Worm (Caenorhabditis elegans) whole organism, L1 larva: ENCODE results near the gene srh-55.
A peak's percentile ranks its signal among the peaks of the same experiment; 100 is the strongest.

ENCODE experiments used
- C16A3.4 ChIP-seq: fragments of 150-350 bp; optimal IDR thresholded peaks from 2 replicates; lab custom pipeline; 2014; ENCODE audit warnings: missing biosample characterization, missing genetic modification characterization
- C34B4.2 ChIP-seq: sonication (generic microtip); optimal IDR thresholded peaks from 2 replicates; lab custom pipeline; 2017; ENCODE audit warnings: mild to moderate bottlenecking, missing genetic modification characterization, missing compliant biosample characterization
- aha-1 ChIP-seq: fragments of 150-350 bp; optimal IDR thresholded peaks from 2 replicates; lab custom pipeline; 2014; ENCODE audit warnings: missing biosample characterization, missing genetic modification characterization
- alr-1 ChIP-seq: fragments of 200-800 bp; sonication (Bioruptor generic); optimal IDR thresholded peaks from 2 replicates; lab custom pipeline; 2018; ENCODE audit warnings: borderline replicate concordance, mild to moderate bottlenecking, missing genetic modification characterization, missing compliant biosample characterization
- aly-2 ChIP-seq: fragments of 150-350 bp; optimal IDR thresholded peaks from 2 replicates; lab custom pipeline; 2014; ENCODE audit warnings: missing biosample characterization, missing genetic modification characterization
- ama-1 ChIP-seq: fragments of 150-350 bp; optimal IDR thresholded peaks from 2 replicates; lab custom pipeline; 2014
- blmp-1 ChIP-seq: fragments of 150-350 bp; optimal IDR thresholded peaks from 2 replicates; lab custom pipeline; 2014; ENCODE audit warnings: missing biosample characterization, missing genetic modification characterization
- ceh-82 ChIP-seq, 3 experiments: fragments of 150-350 bp in 1 of 3; sonication (generic microtip) in 2 of 3; optimal IDR thresholded peaks; 2 replicates each; lab custom pipeline; 2014 to 2017; ENCODE audit warnings: missing biosample characterization in 3 of 3, missing genetic modification characterization in 3 of 3
- ceh-90 ChIP-seq: sonication (generic microtip); optimal IDR thresholded peaks from 2 replicates; lab custom pipeline; 2016; ENCODE audit warnings: missing genetic modification characterization, missing compliant biosample characterization
- ces-1 ChIP-seq: fragments of 150-350 bp; optimal IDR thresholded peaks from 2 replicates; lab custom pipeline; 2014; ENCODE audit warnings: missing biosample characterization, missing genetic modification reagents, missing genetic modification characterization
- dpl-1 ChIP-seq, 3 experiments: fragments of 150-350 bp in 2 of 3; sonication (generic microtip) in 1 of 3; optimal IDR thresholded peaks; 2 replicates each; lab custom pipeline; 2014 to 2017; ENCODE audit warnings: missing biosample characterization in 3 of 3, missing genetic modification characterization in 3 of 3, missing genetic modification reagents in 3 of 3
- efl-1 ChIP-seq, 4 experiments: fragments of 150-350 bp; optimal IDR thresholded peaks in 3 of 4; peaks in 1 of 4; 1 replicate in 1 of 4; 2 replicates in 3 of 4; lab custom pipeline; 2014; ENCODE audit warnings: missing biosample characterization in 2 of 4, missing genetic modification characterization in 2 of 4, missing genetic modification reagents in 2 of 4
- egl-27 ChIP-seq, 2 experiments: fragments of 150-350 bp in 1 of 2; sonication (generic microtip); optimal IDR thresholded peaks; 3 replicates each; lab custom pipeline; 2017 to 2018; ENCODE audit warnings: missing biosample characterization in 2 of 2, missing genetic modification characterization in 2 of 2, missing genetic modification reagents in 2 of 2
- elt-3 ChIP-seq, 6 experiments: fragments of 150-350 bp in 1 of 6; sonication (generic microtip); optimal IDR thresholded peaks; 2 replicates each; lab custom pipeline; 2017 to 2018; ENCODE audit warnings: missing biosample characterization in 6 of 6, missing genetic modification characterization in 6 of 6, inconsistent platforms in 1 of 6
- ets-5 ChIP-seq: fragments of 200-800 bp; sonication (Bioruptor generic); IDR thresholded peaks from 2 replicates; pipeline ENCODE4 v1.3.6; 2022; ENCODE audit warnings: missing genetic modification characterization, missing compliant biosample characterization
- fkh-10 ChIP-seq: sonication (generic microtip); optimal IDR thresholded peaks from 2 replicates; lab custom pipeline; 2017; ENCODE audit warnings: missing biosample characterization, missing genetic modification reagents, missing genetic modification characterization
- fos-1 ChIP-seq: fragments of 150-350 bp; optimal IDR thresholded peaks from 2 replicates; lab custom pipeline; 2014; ENCODE audit warnings: missing biosample characterization, missing genetic modification characterization
- grh-1 ChIP-seq: fragments of 200-800 bp; sonication (Bioruptor generic); IDR thresholded peaks from 2 replicates; pipeline ENCODE4 v1.3.6; 2022; ENCODE audit warnings: missing genetic modification reagents, missing genetic modification characterization, missing compliant biosample characterization
- hlh-17 ChIP-seq: fragments of 200-800 bp; sonication (Bioruptor generic); optimal IDR thresholded peaks from 2 replicates; lab custom pipeline; 2018; ENCODE audit warnings: missing genetic modification characterization, mild to moderate bottlenecking, missing compliant biosample characterization, moderate library complexity, borderline replicate concordance
- hlh-4 ChIP-seq: sonication (generic microtip); optimal IDR thresholded peaks from 2 replicates; lab custom pipeline; 2016; ENCODE audit warnings: mild to moderate bottlenecking, missing genetic modification characterization, missing compliant biosample characterization
- hpl-2 ChIP-seq: fragments of 150-350 bp; optimal IDR thresholded peaks from 2 replicates; lab custom pipeline; 2014; ENCODE audit warnings: missing biosample characterization, missing genetic modification reagents, missing genetic modification characterization
- irx-1 ChIP-seq: sonication (generic microtip); optimal IDR thresholded peaks from 2 replicates; lab custom pipeline; 2016; ENCODE audit warnings: missing genetic modification characterization, missing compliant biosample characterization
- isw-1 ChIP-seq: fragments of 200-800 bp; sonication (Bioruptor generic); IDR thresholded peaks from 2 replicates; pipeline ENCODE4 v1.3.6; 2022; ENCODE audit warnings: missing genetic modification characterization, missing compliant biosample characterization
- jun-1 ChIP-seq: fragments of 150-350 bp; optimal IDR thresholded peaks from 2 replicates; lab custom pipeline; 2014; ENCODE audit warnings: missing biosample characterization, missing genetic modification reagents, missing genetic modification characterization
- lin-13 ChIP-seq: fragments of 150-350 bp; optimal IDR thresholded peaks from 2 replicates; lab custom pipeline; 2014; ENCODE audit warnings: missing biosample characterization, missing genetic modification reagents, missing genetic modification characterization
- lin-15B ChIP-seq: fragments of 150-350 bp; sonication (generic microtip); optimal IDR thresholded peaks from 3 replicates; lab custom pipeline; 2014; ENCODE audit warnings: missing biosample characterization, missing genetic modification characterization
- lin-35 ChIP-seq, 2 experiments: fragments of 150-350 bp; optimal IDR thresholded peaks; 2 replicates each; lab custom pipeline; 2014; ENCODE audit warnings: missing biosample characterization in 2 of 2, missing genetic modification characterization in 2 of 2, missing genetic modification reagents in 2 of 2
- lin-39 ChIP-seq: fragments of 150-350 bp; optimal IDR thresholded peaks from 2 replicates; lab custom pipeline; 2014; ENCODE audit warnings: missing biosample characterization, missing genetic modification reagents, missing genetic modification characterization
- lir-3 ChIP-seq: sonication (generic microtip); optimal IDR thresholded peaks from 2 replicates; lab custom pipeline; 2016; ENCODE audit warnings: mild to moderate bottlenecking, missing genetic modification characterization, moderate library complexity, missing compliant biosample characterization; ENCODE audit not compliant: poor library complexity
- lsy-2 ChIP-seq, 2 experiments: fragments of 150-350 bp; optimal IDR thresholded peaks; 2 replicates each; lab custom pipeline; 2014; ENCODE audit warnings: missing biosample characterization in 2 of 2, missing genetic modification characterization in 2 of 2
- mab-9 ChIP-seq: fragments of 200-800 bp; sonication (Bioruptor generic); IDR thresholded peaks from 2 replicates; pipeline ENCODE4 v1.3.6; 2022; ENCODE audit warnings: missing genetic modification reagents, missing genetic modification characterization, missing compliant biosample characterization
- mdl-1 ChIP-seq, 2 experiments: fragments of 150-350 bp; optimal IDR thresholded peaks; 2 replicates each; lab custom pipeline; 2014 to 2017; ENCODE audit warnings: missing biosample characterization in 2 of 2, missing genetic modification characterization in 2 of 2, inconsistent platforms in 1 of 2
- mep-1 ChIP-seq: fragments of 150-350 bp; optimal IDR thresholded peaks from 2 replicates; lab custom pipeline; 2014; ENCODE audit warnings: missing biosample characterization, missing genetic modification characterization
- nhr-19 ChIP-seq: fragments of 200-800 bp; sonication (Bioruptor generic); conservative IDR thresholded peaks from 2 replicates; pipeline ENCODE4 v1.3.6; 2022; ENCODE audit warnings: missing genetic modification characterization, missing compliant biosample characterization
- nhr-237 ChIP-seq: fragments of 150-350 bp; optimal IDR thresholded peaks from 2 replicates; lab custom pipeline; 2014; ENCODE audit warnings: missing biosample characterization, missing genetic modification characterization
- nhr-47 ChIP-seq: sonication (generic microtip); optimal IDR thresholded peaks from 2 replicates; lab custom pipeline; 2016; ENCODE audit warnings: mild to moderate bottlenecking, missing genetic modification characterization, moderate library complexity, missing compliant biosample characterization
- nhr-76 ChIP-seq: sonication (generic microtip); optimal IDR thresholded peaks from 2 replicates; lab custom pipeline; 2017; ENCODE audit warnings: missing biosample characterization, missing genetic modification characterization
- nhr-77 ChIP-seq: fragments of 150-350 bp; optimal IDR thresholded peaks from 2 replicates; lab custom pipeline; 2014; ENCODE audit warnings: missing biosample characterization, missing genetic modification characterization
- nhr-84 ChIP-seq: sonication (generic microtip); optimal IDR thresholded peaks from 2 replicates; lab custom pipeline; 2017; ENCODE audit warnings: missing biosample characterization, missing genetic modification characterization
- pax-3 ChIP-seq: fragments of 200-800 bp; sonication (Bioruptor generic); optimal IDR thresholded peaks from 2 replicates; lab custom pipeline; 2018; ENCODE audit warnings: mild to moderate bottlenecking, missing genetic modification characterization, moderate library complexity, missing compliant biosample characterization
- pqm-1 ChIP-seq: sonication (generic microtip); optimal IDR thresholded peaks from 3 replicates; lab custom pipeline; 2017; ENCODE audit warnings: missing biosample characterization, missing genetic modification characterization
- rnt-1 ChIP-seq: sonication (generic microtip); optimal IDR thresholded peaks from 2 replicates; lab custom pipeline; 2016; ENCODE audit warnings: mild to moderate bottlenecking, missing genetic modification characterization, moderate library complexity, missing compliant biosample characterization
- skn-1 ChIP-seq: fragments of 150-350 bp; optimal IDR thresholded peaks from 2 replicates; lab custom pipeline; 2014; ENCODE audit warnings: missing biosample characterization, missing genetic modification characterization
- snpc-4 ChIP-seq: fragments of 150-350 bp; optimal IDR thresholded peaks from 2 replicates; lab custom pipeline; 2014; ENCODE audit warnings: missing biosample characterization, missing genetic modification characterization
- snu-23 ChIP-seq: sonication (generic microtip); optimal IDR thresholded peaks from 2 replicates; lab custom pipeline; 2016; ENCODE audit warnings: missing genetic modification characterization, missing compliant biosample characterization
- sox-4 ChIP-seq: sonication (generic microtip); optimal IDR thresholded peaks from 2 replicates; lab custom pipeline; 2016; ENCODE audit warnings: missing genetic modification characterization, missing compliant biosample characterization
- swsn-7 ChIP-seq: sonication (generic microtip); optimal IDR thresholded peaks from 2 replicates; lab custom pipeline; 2016; ENCODE audit warnings: missing genetic modification characterization, missing compliant biosample characterization
- unc-130 ChIP-seq: fragments of 150-350 bp; optimal IDR thresholded peaks from 2 replicates; lab custom pipeline; 2017; ENCODE audit warnings: missing biosample characterization, missing genetic modification characterization, inconsistent platforms
- unc-30 ChIP-seq: sonication (generic microtip); optimal IDR thresholded peaks from 2 replicates; lab custom pipeline; 2017; ENCODE audit warnings: missing biosample characterization, missing genetic modification characterization
- unc-62 ChIP-seq: fragments of 150-350 bp; optimal IDR thresholded peaks from 2 replicates; lab custom pipeline; 2014; ENCODE audit warnings: missing biosample characterization, missing genetic modification reagents, missing genetic modification characterization
- unc-98 ChIP-seq: fragments of 200-800 bp; sonication (Bioruptor generic); IDR thresholded peaks from 2 replicates; pipeline ENCODE4 v1.3.6; 2022; ENCODE audit warnings: missing genetic modification characterization, missing compliant biosample characterization
- xbp-1 ChIP-seq: sonication (generic microtip); optimal IDR thresholded peaks from 2 replicates; lab custom pipeline; 2016; ENCODE audit warnings: missing genetic modification characterization, missing compliant biosample characterization
- ztf-11 ChIP-seq, 2 experiments: sonication (generic microtip); optimal IDR thresholded peaks; 2 replicates each; lab custom pipeline; 2016 to 2017; ENCODE audit warnings: missing genetic modification characterization in 2 of 2, missing biosample characterization in 1 of 2, missing compliant biosample characterization in 1 of 2

The srh-55 gene

DNA sequence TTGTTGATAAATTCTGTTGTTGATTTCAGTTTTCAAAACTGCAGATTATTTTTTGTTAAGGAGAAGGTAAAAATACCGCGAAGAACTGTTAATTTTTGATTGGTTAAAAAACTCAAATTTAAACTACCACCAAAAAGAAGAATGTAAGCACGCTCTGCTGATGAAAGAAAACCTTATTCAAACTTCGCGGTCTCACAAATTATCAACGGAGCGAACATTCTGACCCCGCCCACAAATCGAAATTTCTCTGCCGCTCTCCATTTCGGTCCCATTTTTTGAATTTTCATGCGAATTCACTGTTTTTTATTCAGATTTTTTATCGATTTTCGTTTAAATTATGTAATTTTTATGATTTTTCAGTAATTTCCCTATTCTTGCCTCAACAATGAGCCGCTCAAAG lies 36.2 kb downstream of the srh-55 start, which contains the start of gene cyn-3:
cyn-3 (plus strand) TSS at position 361 of the 400 bp plus-strand sequence.
- TF ChIP-seq hlh-4 (tag; lab: Kevin White, UChicago) (no peak), blmp-1 (tag; lab: Kevin White, UChicago) (peak; percentile 91), pax-3 (tag; lab: Kevin White, UChicago) (peak; percentile 92), sox-4 (peak; percentile 73), aha-1 (peak; percentile 56), lir-3 (tag; lab: Kevin White, UChicago) (peak; percentile 64), nhr-19 (GFP tag; lab: Robert Waterston, UW) (peak; percentile 92), lin-13 (peak; percentile 89), mab-9 (GFP tag; lab: Robert Waterston, UW) (0 out of 2 replicates have a peak, but pooled peaks have one; percentile 26), grh-1 (GFP tag; lab: Robert Waterston, UW) (peak; percentile 87), fkh-10 (GFP tag; lab: Kevin White, UChicago) (peak; percentile 56), ceh-82 (tag; optimal IDR thresholded peaks at IDR 0.05; lab: Kevin White, UChicago) (peak; percentile 80 to 95 (median 81)), mdl-1 (tag; optimal IDR thresholded peaks at IDR 0.05; lab: Kevin White, UChicago) (peak in 1 of 2 experiments; percentile 85), irx-1 (tag; lab: Kevin White, UChicago) (peak; percentile 83), rnt-1 (peak; percentile 92), snpc-4 (tag; lab: Kevin White, UChicago) (peak; percentile 74), skn-1 (peak; percentile 90), swsn-7 (tag; lab: Kevin White, UChicago) (peak; percentile 90), ceh-90 (no peak), C34B4.2 (tag; lab: Kevin White, UChicago) (no peak), hlh-17 (GFP tag; lab: Kevin White, UChicago) (no peak), egl-27 (tag; optimal IDR thresholded peaks at IDR 0.05; lab: Kevin White, UChicago) (no peak), nhr-237 (peak; percentile 77), lin-35 (GFP tag; optimal IDR thresholded peaks at IDR 0.05; lab: Kevin White, UChicago) (peak; percentile 100), unc-62 (GFP tag; lab: Kevin White, UChicago) (no peak), unc-30 (tag; lab: Kevin White, UChicago) (no peak), nhr-84 (tag; lab: Kevin White, UChicago) (no peak), lsy-2 (tag; optimal IDR thresholded peaks at IDR 0.05; lab: Kevin White, UChicago) (peak; percentile 91 to 95), pqm-1 (tag; lab: Kevin White, UChicago) (no peak), dpl-1 (GFP tag; optimal IDR thresholded peaks at IDR 0.05; lab: Kevin White, UChicago) (peak; percentile 99), C16A3.4 (peak; percentile 95), ama-1 (lab: Kevin White, UChicago) (peak; percentile 66), alr-1 (no peak), jun-1 (tag; lab: Kevin White, UChicago) (peak; percentile 88), efl-1 (optimal IDR thresholded peaks at IDR 0.05; lab: Kevin White, UChicago) (peak; percentile 91 to 100), efl-1 (GFP tag; optimal IDR thresholded peaks at IDR 0.05 in 1 of 2; lab: Kevin White, UChicago) (peak; percentile 99 to 100), elt-3 (tag; optimal IDR thresholded peaks at IDR 0.05; lab: Kevin White, UChicago) (peak in 3 of 6 experiments; percentile 29 to 89 (median 83)), snu-23 (GFP tag; lab: Kevin White, UChicago) (peak; percentile 96), isw-1 (GFP tag; lab: Robert Waterston, UW) (peak; percentile 91), lin-15B (tag; lab: Kevin White, UChicago) (peak; percentile 96), fos-1 (peak; percentile 90), unc-130 (peak; percentile 83), ets-5 (no peak), lin-39 (tag; lab: Kevin White, UChicago) (peak; percentile 86), hpl-2 (no peak), aly-2 (tag; lab: Kevin White, UChicago) (peak; percentile 83), nhr-77 (tag; lab: Kevin White, UChicago) (peak; percentile 74), mep-1 (tag; lab: Kevin White, UChicago) (peak; percentile 92), xbp-1 (tag; lab: Kevin White, UChicago) (peak; percentile 92), nhr-76 (tag; lab: Kevin White, UChicago) (no peak), unc-98 (peak; percentile 8; the same call in 1 of the 2 replicates), ces-1 (no peak), ztf-11 (tag; optimal IDR thresholded peaks at IDR 0.05; lab: Kevin White, UChicago) (peak in 1 of 2 experiments; percentile 17), nhr-47 (tag; lab: Kevin White, UChicago) (peak; percentile 95)
